Worm (Caenorhabditis elegans): ENCODE measurements around the gene Y77E11A.23.
A peak's percentile ranks its signal among the peaks of the same experiment; 100 is the strongest.

Gene Y77E11A.23

DNA sequence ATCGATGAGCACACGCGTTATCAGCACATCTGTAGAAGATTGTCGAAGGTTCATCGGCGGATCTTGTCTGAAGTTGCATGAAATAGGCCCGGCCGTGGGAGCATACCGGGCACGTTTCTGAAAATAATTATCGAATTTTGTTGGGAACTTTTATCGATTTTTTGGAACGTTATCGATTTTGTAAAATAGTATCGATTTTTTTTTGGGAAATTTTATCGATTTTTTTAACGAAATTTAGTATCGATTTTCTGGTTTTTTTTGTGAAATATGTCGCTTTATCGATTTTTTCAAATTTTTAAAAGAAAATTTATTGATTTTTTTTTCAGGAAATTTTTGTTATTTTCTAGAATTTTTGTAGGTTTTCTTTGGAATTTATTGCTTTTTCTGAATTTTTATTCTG is 21.4 kb downstream of the Y77E11A.23 start:
- TF ChIP-seq W03F9.2 (tag; optimal IDR thresholded peaks at IDR 0.05) (no peak), dao-5 (tag; optimal IDR thresholded peaks at IDR 0.05) (no peak), him-1 (tag; optimal IDR thresholded peaks at IDR 0.05) (no peak)

DNA sequence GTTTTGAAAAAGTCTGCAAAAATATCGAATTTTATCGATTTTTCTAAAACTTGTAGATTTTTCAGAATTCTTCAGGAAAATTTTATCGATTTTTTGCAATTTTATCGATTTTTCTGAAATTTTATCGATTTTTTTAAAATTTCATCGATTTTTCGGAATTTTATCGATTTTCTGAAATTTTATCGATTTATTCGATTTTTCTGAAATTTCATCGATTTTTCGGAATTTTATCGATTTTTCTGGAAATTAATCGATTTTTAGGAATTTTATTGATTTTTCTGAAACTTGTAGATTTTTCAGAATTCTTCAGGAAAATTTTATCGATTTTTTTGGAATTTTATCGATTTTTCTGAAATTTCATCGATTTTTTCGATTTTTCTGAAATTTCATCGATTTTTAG is 22.0 kb downstream of the Y77E11A.23 start:
- no peak for TF ChIP-seq W03F9.2 (tag; optimal IDR thresholded peaks at IDR 0.05)

DNA sequence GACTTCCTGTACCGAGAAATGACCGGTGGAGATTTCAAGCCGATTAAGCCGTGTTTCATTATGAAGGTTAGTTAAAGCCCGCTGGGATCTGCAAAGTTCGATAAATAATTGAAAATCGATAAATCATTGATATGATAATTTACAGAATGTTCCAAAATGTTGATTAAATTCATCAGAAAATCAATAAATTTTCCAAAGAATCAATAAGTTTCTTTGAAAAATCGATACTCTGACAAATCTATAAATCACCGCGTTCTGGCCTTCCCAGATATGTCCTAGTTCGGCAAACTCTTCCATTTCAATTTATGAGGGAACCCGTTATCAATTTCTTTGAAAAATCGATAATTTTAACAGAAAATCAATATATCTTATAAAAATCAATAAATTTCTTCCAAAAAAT is 22.7 kb downstream of the Y77E11A.23 start:
- TF ChIP-seq dao-5 (tag; optimal IDR thresholded peaks at IDR 0.05): no peak
- no peak for TF ChIP-seq him-1 (tag; optimal IDR thresholded peaks at IDR 0.05)
- TF ChIP-seq W03F9.2 (tag; optimal IDR thresholded peaks at IDR 0.05): no peak

DNA sequence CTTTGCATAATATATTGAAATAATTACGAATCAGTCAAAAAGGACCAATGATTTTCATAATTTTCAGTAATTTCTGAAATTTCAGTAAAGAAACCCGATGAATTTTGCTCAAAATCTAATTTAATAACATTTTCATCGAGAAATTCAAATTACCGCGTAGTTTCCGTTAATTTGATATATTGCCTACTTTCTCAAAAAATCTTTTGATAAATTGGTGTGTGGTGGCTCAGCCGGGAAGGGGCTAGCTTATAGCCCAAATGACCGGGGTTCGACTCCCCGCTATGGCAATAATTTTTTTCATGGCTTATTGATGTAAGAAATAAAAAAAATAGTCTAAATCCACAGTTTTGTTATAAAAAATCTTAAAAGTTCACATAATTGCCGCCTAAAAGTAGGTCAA is 23.1 kb downstream of the Y77E11A.23 start:
- TF ChIP-seq him-1 (tag; optimal IDR thresholded peaks at IDR 0.05) (no peak), W03F9.2 (tag; optimal IDR thresholded peaks at IDR 0.05) (no peak), dao-5 (tag; optimal IDR thresholded peaks at IDR 0.05) (no peak)

ce11 chrIV:1406267-1406666 is 23.9 kb downstream of the Y77E11A.23 start, which contains the start of gene spp-31:
spp-31 (plus strand) TSS chrIV:1406567.
- no peak for TF ChIP-seq dao-5 (tag; optimal IDR thresholded peaks at IDR 0.05)

DNA sequence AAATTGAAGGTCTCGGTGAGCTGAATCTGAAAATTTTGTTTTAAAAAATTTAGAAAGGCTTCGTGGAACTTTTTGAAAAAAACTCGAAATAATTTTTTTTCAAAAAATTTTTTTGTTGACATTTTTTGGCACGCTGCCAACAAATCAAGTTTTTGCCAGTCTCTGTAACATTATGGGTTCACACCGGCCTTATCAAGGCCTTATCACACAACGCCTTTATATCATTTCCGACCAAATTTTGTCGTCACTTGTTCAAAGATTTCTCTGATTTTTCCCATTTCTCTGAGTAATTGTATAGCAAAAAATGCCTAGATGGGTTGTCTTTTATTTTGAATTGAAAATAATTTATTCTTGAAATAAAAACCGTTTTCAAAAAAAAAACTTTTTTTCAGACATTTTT is 24.4 kb downstream of the Y77E11A.23 start:
- TF ChIP-seq W03F9.2 (tag; optimal IDR thresholded peaks at IDR 0.05) (no peak), him-1 (tag; optimal IDR thresholded peaks at IDR 0.05) (no peak), dao-5 (tag; optimal IDR thresholded peaks at IDR 0.05) (no peak)

- TF ChIP-seq W03F9.2 (tag; optimal IDR thresholded peaks at IDR 0.05): no peak
Measured at ce11 chrIV:1403960-1404359, 26.2 kb downstream of the Y77E11A.23 start.

DNA sequence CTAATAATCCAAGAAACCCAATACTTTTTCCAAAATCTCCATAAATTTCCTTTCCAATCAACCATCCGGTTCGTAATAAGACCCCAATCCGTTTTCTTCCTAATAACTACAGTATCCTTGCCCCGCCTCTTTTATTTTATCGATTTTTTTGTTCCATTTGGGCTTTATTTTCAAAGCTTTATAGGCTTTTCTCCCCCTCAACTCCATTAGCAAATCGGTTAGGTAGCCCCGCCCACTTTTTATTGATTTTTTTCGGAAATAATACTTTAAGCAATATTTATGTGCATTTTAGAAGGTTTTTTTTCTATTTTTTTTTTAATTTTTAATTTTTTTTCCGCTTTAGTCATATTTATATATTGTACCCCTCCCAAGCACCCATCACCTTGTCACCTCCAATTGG is 30.2 kb downstream of the Y77E11A.23 start:
- TF ChIP-seq dao-5 (tag; optimal IDR thresholded peaks at IDR 0.05) (no peak), W03F9.2 (tag; optimal IDR thresholded peaks at IDR 0.05) (no peak), him-1 (tag; optimal IDR thresholded peaks at IDR 0.05) (no peak)

DNA sequence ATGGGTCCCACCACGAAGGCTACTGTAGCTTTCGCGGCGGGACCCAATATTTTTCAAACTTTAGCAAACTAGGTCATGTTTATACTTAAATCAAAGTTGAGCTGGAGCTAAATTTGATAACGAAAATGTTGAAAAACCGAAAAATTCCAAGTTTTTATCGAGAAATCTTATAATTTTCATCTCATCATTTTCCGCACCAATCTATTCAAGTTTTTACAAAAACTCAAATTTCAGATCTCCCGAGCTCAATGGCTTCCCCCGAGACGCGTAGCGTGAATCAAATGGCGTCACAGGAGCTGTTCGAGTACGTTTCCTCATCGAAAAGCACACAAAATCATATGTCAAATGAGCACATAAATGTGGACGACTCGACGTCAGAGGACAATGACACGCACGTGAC is 32.3 kb downstream of the Y77E11A.23 start:
- TF ChIP-seq him-1 (tag; optimal IDR thresholded peaks at IDR 0.05): no peak
- TF ChIP-seq W03F9.2 (tag; optimal IDR thresholded peaks at IDR 0.05): no peak
- no peak for TF ChIP-seq dao-5 (tag; optimal IDR thresholded peaks at IDR 0.05)

ce11 chrIV:1394077-1394476 is 36.1 kb downstream of the Y77E11A.23 start:
- TF ChIP-seq W03F9.2 (tag; optimal IDR thresholded peaks at IDR 0.05): no peak
- TF ChIP-seq him-1 (tag; optimal IDR thresholded peaks at IDR 0.05): no peak
- no peak for TF ChIP-seq dao-5 (tag; optimal IDR thresholded peaks at IDR 0.05)

- TF ChIP-seq him-1 (tag; optimal IDR thresholded peaks at IDR 0.05) (no peak), dao-5 (tag; optimal IDR thresholded peaks at IDR 0.05) (no peak), W03F9.2 (tag; optimal IDR thresholded peaks at IDR 0.05) (no peak)
Measured at ce11 chrIV:1391446-1391845, 38.7 kb downstream of the Y77E11A.23 start.

DNA sequence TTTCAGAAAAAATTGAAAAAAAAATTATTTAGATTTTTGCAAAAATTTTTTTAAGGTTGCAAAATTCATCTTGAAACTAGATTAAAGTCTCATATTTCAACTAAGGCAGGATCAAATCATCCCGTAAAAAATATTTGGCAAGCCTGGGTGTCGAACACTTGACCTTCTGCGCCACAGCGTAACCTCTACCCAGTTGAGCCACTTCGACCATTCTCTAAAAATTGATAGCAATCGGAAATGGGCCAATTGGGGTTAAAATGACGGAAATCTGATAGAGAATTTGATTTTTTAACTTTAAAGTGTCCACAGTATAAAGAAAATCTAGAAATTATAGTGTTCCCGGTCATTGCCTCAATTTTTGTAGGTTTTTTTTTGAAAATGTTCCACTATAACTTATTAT is 40.1 kb downstream of the Y77E11A.23 start:
- TF ChIP-seq him-1 (tag; optimal IDR thresholded peaks at IDR 0.05) (no peak), W03F9.2 (tag; optimal IDR thresholded peaks at IDR 0.05) (no peak), dao-5 (tag; optimal IDR thresholded peaks at IDR 0.05) (no peak)

- TF ChIP-seq him-1 (tag; optimal IDR thresholded peaks at IDR 0.05): no peak
- no peak for TF ChIP-seq dao-5 (tag; optimal IDR thresholded peaks at IDR 0.05)
- TF ChIP-seq W03F9.2 (tag; optimal IDR thresholded peaks at IDR 0.05): no peak
Measured at ce11 chrIV:1389599-1389998, 40.6 kb downstream of the Y77E11A.23 start.

DNA sequence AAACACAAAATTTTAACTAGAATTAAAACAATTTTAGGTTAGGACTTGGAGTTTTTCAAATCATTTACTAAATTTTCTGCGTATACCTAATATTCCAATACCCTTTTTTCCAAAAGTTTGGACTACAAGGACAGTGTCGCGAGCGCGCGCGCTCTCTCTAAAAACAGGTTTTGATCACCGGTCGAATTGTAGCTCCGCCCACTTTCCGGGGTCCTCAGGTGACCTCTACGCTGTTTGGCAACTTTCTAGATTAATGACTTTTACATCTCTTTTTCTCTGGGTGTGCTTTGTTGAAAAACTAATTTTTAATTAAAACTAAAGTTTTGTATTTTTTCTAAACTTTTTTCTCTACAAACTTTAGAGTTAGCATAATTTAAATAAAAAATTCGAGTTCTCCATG is 41.1 kb downstream of the Y77E11A.23 start:
- TF ChIP-seq dao-5 (tag; optimal IDR thresholded peaks at IDR 0.05) (no peak), W03F9.2 (tag; optimal IDR thresholded peaks at IDR 0.05) (no peak), him-1 (tag; optimal IDR thresholded peaks at IDR 0.05) (no peak)

ce11 chrIV:1388079-1388478 is 42.1 kb downstream of the Y77E11A.23 start:
- TF ChIP-seq him-1 (tag; optimal IDR thresholded peaks at IDR 0.05) (no peak), dao-5 (tag; optimal IDR thresholded peaks at IDR 0.05) (peak; percentile 0), W03F9.2 (tag; optimal IDR thresholded peaks at IDR 0.05) (no peak)

- TF ChIP-seq him-1 (tag; optimal IDR thresholded peaks at IDR 0.05): no peak
- TF ChIP-seq W03F9.2 (tag; optimal IDR thresholded peaks at IDR 0.05): no peak
- TF ChIP-seq dao-5 (tag; optimal IDR thresholded peaks at IDR 0.05): no peak
Measured at ce11 chrIV:1385915-1386314, 44.3 kb downstream of the Y77E11A.23 start, which contains the start of gene nhr-41. nhr-41 (plus strand) TSS chrIV:1386215.
